In genomic region chrX:14212147-14212792, dm6 we compare ENCODE assay signal across 1 fruit fly cellular context.
A peak's percentile ranks its signal among the peaks of the same experiment; 100 is the strongest.
TF ChIP-seq lines count a peak whose summit lies in the region.

No protein-coding gene starts in this region.

TF ChIP-seq in whole organism, embryonic, 481 proteins besides CTCF, POLR2A, EP300 and RAD21 (continued from another document):
- no peak for TF ChIP-seq CG11247 (GFP tag; IDR thresholded peaks at IDR 0.05; lab: Robert Waterston, UW)
- TF ChIP-seq unc-4 (GFP tag; IDR thresholded peaks at IDR 0.05; lab: Robert Waterston, UW; ENCODE audit: partially characterized antibody), result 0 out of 2 replicates have a peak, but pooled peaks have one; percentile 19
- peak; percentile 92 for TF ChIP-seq CG5180 (GFP tag; optimal IDR thresholded peaks at IDR 0.05; lab: Kevin White, UChicago)
- TF ChIP-seq hth (optimal IDR thresholded peaks at IDR 0.05; lab: Kevin White, UChicago), result no peak
- no peak for TF ChIP-seq CG18262 (tag; optimal IDR thresholded peaks at IDR 0.05; lab: Kevin White, UChicago)
- peak; percentile 69 for TF ChIP-seq nom (GFP tag; optimal IDR thresholded peaks at IDR 0.05; lab: Kevin White, UChicago)
- TF ChIP-seq CG8290 (GFP tag; optimal IDR thresholded peaks at IDR 0.05; lab: Kevin White, UChicago), result no peak
- TF ChIP-seq CG8290 (tag; optimal IDR thresholded peaks at IDR 0.05; lab: Kevin White, UChicago), result peak in 1 of 2 experiments; percentile 13
- TF ChIP-seq TFAM (GFP tag; optimal IDR thresholded peaks at IDR 0.05; lab: Kevin White, UChicago), result no peak
- peak; percentile 96 for TF ChIP-seq sd (tag; optimal IDR thresholded peaks at IDR 0.05; lab: Kevin White, UChicago)
- TF ChIP-seq CG10209 (GFP tag; optimal IDR thresholded peaks at IDR 0.05; lab: Kevin White, UChicago), result no peak
- no peak for TF ChIP-seq CG6175 (GFP tag; IDR thresholded peaks at IDR 0.05; lab: Robert Waterston, UW)
- TF ChIP-seq CG4617 (GFP tag; optimal IDR thresholded peaks at IDR 0.05; lab: Kevin White, UChicago; ENCODE audit: borderline replicate concordance), result no peak
- no peak for TF ChIP-seq ken (GFP tag; IDR thresholded peaks at IDR 0.05; lab: Robert Waterston, UW)
- no peak for TF ChIP-seq CG9609 (GFP tag; optimal IDR thresholded peaks at IDR 0.05; lab: Kevin White, UChicago)
- TF ChIP-seq CG8359 (GFP tag; optimal IDR thresholded peaks at IDR 0.05; lab: Kevin White, UChicago; ENCODE audit: borderline replicate concordance), result no peak
- TF ChIP-seq HHEX (GFP tag; optimal IDR thresholded peaks at IDR 0.05; lab: Kevin White, UChicago), result no peak
- no peak for TF ChIP-seq fru (optimal IDR thresholded peaks at IDR 0.05; lab: Kevin White, UChicago)
- TF ChIP-seq dm (GFP tag; optimal IDR thresholded peaks at IDR 0.05; lab: Kevin White, UChicago), result no peak
- no peak for TF ChIP-seq h (optimal IDR thresholded peaks at IDR 0.05; lab: Kevin White, UChicago)
- TF ChIP-seq gcm (GFP tag; optimal IDR thresholded peaks at IDR 0.05; lab: Kevin White, UChicago), result no peak
- TF ChIP-seq CG7928 (GFP tag; optimal IDR thresholded peaks at IDR 0.05; lab: Kevin White, UChicago), result no peak
- no peak for TF ChIP-seq CG4820 (GFP tag; optimal IDR thresholded peaks at IDR 0.05; lab: Kevin White, UChicago)
- no peak for TF ChIP-seq CG15073 (GFP tag; optimal IDR thresholded peaks at IDR 0.05; lab: Kevin White, UChicago)
- no peak for TF ChIP-seq Fer3 (tag; optimal IDR thresholded peaks at IDR 0.05; lab: Kevin White, UChicago)
- no peak for TF ChIP-seq CG4360 (GFP tag; IDR thresholded peaks at IDR 0.05; lab: Robert Waterston, UW)
- TF ChIP-seq Oli (tag; optimal IDR thresholded peaks at IDR 0.05; lab: Kevin White, UChicago), result no peak
- TF ChIP-seq Sin3A (optimal IDR thresholded peaks at IDR 0.05; lab: Kevin White, UChicago), result no peak
- TF ChIP-seq chinmo (GFP tag; IDR thresholded peaks at IDR 0.05; lab: Robert Waterston, UW; ENCODE audit: partially characterized antibody), result peak; percentile 78; the same call in 2 of the 4 replicates
- no peak for TF ChIP-seq CG5245 (GFP tag; optimal IDR thresholded peaks at IDR 0.05; lab: Kevin White, UChicago)
- peak; percentile 83 for TF ChIP-seq yki (optimal IDR thresholded peaks at IDR 0.05; lab: Kevin White, UChicago)
- TF ChIP-seq lab (GFP tag; optimal IDR thresholded peaks at IDR 0.05; lab: Kevin White, UChicago), result peak; percentile 24
- 0 out of 2 replicates have a peak, but pooled peaks have one; percentile 31 for TF ChIP-seq bbx (GFP tag; IDR thresholded peaks at IDR 0.05; lab: Robert Waterston, UW; ENCODE audit: partially characterized antibody)
- no peak; the same call in 1 of the 2 replicates for TF ChIP-seq Bgb (GFP tag; IDR thresholded peaks at IDR 0.05; lab: Robert Waterston, UW; ENCODE audit: partially characterized antibody)
- peak; percentile 40 for TF ChIP-seq Meics (GFP tag; optimal IDR thresholded peaks at IDR 0.05; lab: Kevin White, UChicago)
- TF ChIP-seq CG32532 (GFP tag; IDR thresholded peaks at IDR 0.05; lab: Robert Waterston, UW), result peak; percentile 11; the same call in 1 of the 2 replicates
- peak; percentile 4 for TF ChIP-seq cg (GFP tag; optimal IDR thresholded peaks at IDR 0.05; lab: Kevin White, UChicago)
- no peak for TF ChIP-seq CG12104 (GFP tag; optimal IDR thresholded peaks at IDR 0.05; lab: Kevin White, UChicago)
- TF ChIP-seq pnt (GFP tag; optimal IDR thresholded peaks at IDR 0.05; lab: Kevin White, UChicago), result no peak
- TF ChIP-seq CG17568 (GFP tag; optimal IDR thresholded peaks at IDR 0.05; lab: Kevin White, UChicago), result peak; percentile 4
- peak; percentile 34 for TF ChIP-seq CG13894 (tag; optimal IDR thresholded peaks at IDR 0.05; lab: Kevin White, UChicago)
- no peak for TF ChIP-seq croc (GFP tag; conservative IDR thresholded peaks at IDR 0.05; lab: Robert Waterston, UW)
- no peak for TF ChIP-seq CG6272 (GFP tag; IDR thresholded peaks at IDR 0.05; lab: Robert Waterston, UW)
- TF ChIP-seq ac (GFP tag; optimal IDR thresholded peaks at IDR 0.05; lab: Kevin White, UChicago), result no peak
- TF ChIP-seq Lim3 (GFP tag; IDR thresholded peaks at IDR 0.05; lab: Robert Waterston, UW), result no peak
- TF ChIP-seq CG34224 (GFP tag; IDR thresholded peaks at IDR 0.05; lab: Robert Waterston, UW; ENCODE audit: partially characterized antibody), result peak; percentile 41; the same call in 1 of the 3 replicates
- no peak for TF ChIP-seq CG5953 (GFP tag; IDR thresholded peaks at IDR 0.05; lab: Robert Waterston, UW)
- TF ChIP-seq nerfin-1 (tag; optimal IDR thresholded peaks at IDR 0.05; lab: Kevin White, UChicago), result peak; percentile 62
- peak; percentile 86 for TF ChIP-seq crol (GFP tag; IDR thresholded peaks at IDR 0.05; lab: Robert Waterston, UW)
- no peak for TF ChIP-seq salm (tag; optimal IDR thresholded peaks at IDR 0.05; lab: Kevin White, UChicago)
- TF ChIP-seq CG3065 (GFP tag; optimal IDR thresholded peaks at IDR 0.05; lab: Kevin White, UChicago), result no peak
- TF ChIP-seq Poxn (GFP tag; IDR thresholded peaks at IDR 0.05; lab: Robert Waterston, UW), result no peak
- no peak for TF ChIP-seq kah (GFP tag; optimal IDR thresholded peaks at IDR 0.05; lab: Kevin White, UChicago)
- TF ChIP-seq Doc2 (GFP tag; IDR thresholded peaks at IDR 0.05; lab: Robert Waterston, UW), result no peak
- TF ChIP-seq Myb (GFP tag; optimal IDR thresholded peaks at IDR 0.05; lab: Kevin White, UChicago), result no peak
- no peak for TF ChIP-seq dpn (GFP tag; optimal IDR thresholded peaks at IDR 0.05; lab: Kevin White, UChicago)
- peak; percentile 57 for TF ChIP-seq Med (GFP tag; lab: Kevin White, UChicago)
- no peak for TF ChIP-seq Fer1 (GFP tag; optimal IDR thresholded peaks at IDR 0.05; lab: Kevin White, UChicago)
- TF ChIP-seq Deaf1 (tag; optimal IDR thresholded peaks at IDR 0.05; lab: Kevin White, UChicago), result peak; percentile 46
- TF ChIP-seq grau (tag; optimal IDR thresholded peaks at IDR 0.05; lab: Kevin White, UChicago), result peak; percentile 33
- TF ChIP-seq cwo (GFP tag; optimal IDR thresholded peaks at IDR 0.05; lab: Kevin White, UChicago), result no peak
- TF ChIP-seq wek (GFP tag; optimal IDR thresholded peaks at IDR 0.05; lab: Kevin White, UChicago), result no peak
- TF ChIP-seq pho (GFP tag; optimal IDR thresholded peaks at IDR 0.05; lab: Kevin White, UChicago), result no peak
- TF ChIP-seq CG4854 (GFP tag; optimal IDR thresholded peaks at IDR 0.05; lab: Kevin White, UChicago), result no peak
- no peak for TF ChIP-seq CG12391 (tag; optimal IDR thresholded peaks at IDR 0.05; lab: Kevin White, UChicago)
